Fruit fly (Drosophila melanogaster) whole organism, prepupa: Measurements from ENCODE around the gene Rhau.

ENCODE experiments used
- Blimp-1 ChIP-seq: fragments of 200-800 bp; sonication (Bioruptor generic); optimal IDR thresholded peaks from 3 replicates; lab custom pipeline; 2017; ENCODE audit warnings: missing biosample characterization, missing genetic modification characterization, mild to moderate bottlenecking, moderate library complexity, missing genetic modification reagents
- CG10669 ChIP-seq: fragments of 200-800 bp; sonication (Bioruptor generic); optimal IDR thresholded peaks from 3 replicates; lab custom pipeline; 2018; ENCODE audit warnings: missing biosample characterization, mild to moderate bottlenecking, missing genetic modification characterization, moderate library complexity
- CG11294 ChIP-seq: fragments of 200-800 bp; sonication (Bioruptor generic); IDR thresholded peaks from 2 replicates; pipeline ENCODE4 v1.3.6; 2022; ENCODE audit warnings: missing biosample characterization, missing genetic modification characterization
- CG11762 ChIP-seq: fragments of 200-800 bp; sonication (Bioruptor generic); optimal IDR thresholded peaks from 3 replicates; lab custom pipeline; 2016; ENCODE audit warnings: missing biosample characterization, missing genetic modification characterization; ENCODE audit not compliant: insufficient read depth
- CG15336 ChIP-seq: fragments of 200-800 bp; sonication (Bioruptor generic); IDR thresholded peaks from 2 replicates; pipeline ENCODE4 v1.3.6; 2022; ENCODE audit warnings: missing biosample characterization, missing genetic modification characterization
- CG1621 ChIP-seq: fragments of 200-800 bp; sonication (Bioruptor generic); optimal IDR thresholded peaks from 3 replicates; lab custom pipeline; 2018; ENCODE audit warnings: missing biosample characterization, mild to moderate bottlenecking, missing genetic modification characterization
- CG16779 ChIP-seq: fragments of 200-800 bp; sonication (Bioruptor generic); optimal IDR thresholded peaks from 3 replicates; lab custom pipeline; 2017; ENCODE audit warnings: missing biosample characterization, mild to moderate bottlenecking, missing genetic modification characterization
- CG3032 ChIP-seq: fragments of 200-800 bp; optimal IDR thresholded peaks from 2 replicates; lab custom pipeline; 2019; ENCODE audit warnings: missing biosample characterization, mild to moderate bottlenecking, missing genetic modification characterization, moderate library complexity
- CG31627 ChIP-seq: fragments of 200-800 bp; sonication (Bioruptor generic); optimal IDR thresholded peaks from 3 replicates; lab custom pipeline; 2016; ENCODE audit warnings: missing biosample characterization, missing genetic modification characterization
- CG34406 ChIP-seq: fragments of 200-800 bp; sonication (Bioruptor generic); optimal IDR thresholded peaks from 3 replicates; lab custom pipeline; 2016; ENCODE audit warnings: missing biosample characterization, missing genetic modification characterization
- CG3919 ChIP-seq: fragments of 200-800 bp; sonication (Bioruptor generic); optimal IDR thresholded peaks from 3 replicates; lab custom pipeline; 2016; ENCODE audit warnings: missing biosample characterization, missing genetic modification characterization
- CG4318 ChIP-seq: fragments of 200-800 bp; sonication (Bioruptor generic); optimal IDR thresholded peaks from 3 replicates; lab custom pipeline; 2017; ENCODE audit warnings: missing biosample characterization, mild to moderate bottlenecking, missing genetic modification characterization
- CG6163 ChIP-seq: fragments of 200-800 bp; sonication (Bioruptor generic); IDR thresholded peaks from 3 replicates; pipeline ENCODE4 v1.3.6; 2022; ENCODE audit warnings: missing biosample characterization, missing genetic modification characterization
- CG6808 ChIP-seq: fragments of 200-800 bp; sonication (Bioruptor generic); optimal IDR thresholded peaks from 3 replicates; lab custom pipeline; 2017; ENCODE audit warnings: missing biosample characterization, missing genetic modification characterization, mild to moderate bottlenecking, moderate library complexity, missing genetic modification reagents
- CG6854 ChIP-seq: fragments of 200-800 bp; sonication (Bioruptor generic); optimal IDR thresholded peaks from 2 replicates; lab custom pipeline; 2017; ENCODE audit warnings: missing biosample characterization, mild to moderate bottlenecking, missing genetic modification characterization
- CG7368 ChIP-seq: fragments of 200-800 bp; sonication (Bioruptor generic); optimal IDR thresholded peaks from 3 replicates; lab custom pipeline; 2016; ENCODE audit warnings: missing biosample characterization, missing genetic modification characterization
- CG8119 ChIP-seq: fragments of 200-800 bp; sonication (Bioruptor generic); IDR thresholded peaks from 3 replicates; pipeline ENCODE4 v1.3.6; 2022; ENCODE audit warnings: missing biosample characterization, missing genetic modification characterization
- CG8319 ChIP-seq: fragments of 200-800 bp; sonication (Bioruptor generic); optimal IDR thresholded peaks from 3 replicates; lab custom pipeline; 2016; ENCODE audit warnings: missing biosample characterization, missing genetic modification characterization
- CG8632 ChIP-seq: fragments of 200-800 bp; sonication (Bioruptor generic); optimal IDR thresholded peaks from 3 replicates; lab custom pipeline; 2016; ENCODE audit warnings: missing biosample characterization, missing genetic modification characterization
- CG9139 ChIP-seq: fragments of 200-800 bp; sonication (Bioruptor generic); optimal IDR thresholded peaks from 3 replicates; lab custom pipeline; 2017; ENCODE audit warnings: missing biosample characterization, mild to moderate bottlenecking, missing genetic modification characterization
- Eip75B ChIP-seq: fragments of 200-800 bp; sonication (Bioruptor generic); optimal IDR thresholded peaks from 3 replicates; lab custom pipeline; 2016; ENCODE audit warnings: missing biosample characterization, missing genetic modification characterization
- Eip93F ChIP-seq: fragments of 200-800 bp; sonication (Bioruptor generic); optimal IDR thresholded peaks from 2 replicates; lab custom pipeline; 2016; ENCODE audit warnings: missing biosample characterization, mild to moderate bottlenecking, missing genetic modification characterization
- Ets96B ChIP-seq: fragments of 200-800 bp; optimal IDR thresholded peaks from 2 replicates; lab custom pipeline; 2019; ENCODE audit warnings: missing biosample characterization, mild to moderate bottlenecking, missing genetic modification characterization, moderate library complexity
- Hr39 ChIP-seq: fragments of 200-800 bp; sonication (Bioruptor generic); optimal IDR thresholded peaks from 2 replicates; lab custom pipeline; 2016; ENCODE audit warnings: missing biosample characterization, missing genetic modification characterization
- Hr4 ChIP-seq: fragments of 200-800 bp; sonication (Bioruptor generic); optimal IDR thresholded peaks from 3 replicates; lab custom pipeline; 2016; ENCODE audit warnings: missing biosample characterization, missing genetic modification characterization
- Lpt ChIP-seq: fragments of 200-800 bp; sonication (Bioruptor generic); optimal IDR thresholded peaks from 3 replicates; lab custom pipeline; 2016; ENCODE audit warnings: missing biosample characterization, missing genetic modification characterization
- OdsH ChIP-seq: fragments of 200-800 bp; sonication (Bioruptor generic); optimal IDR thresholded peaks from 3 replicates; lab custom pipeline; 2016; ENCODE audit warnings: missing biosample characterization, missing genetic modification characterization
- Smox ChIP-seq: fragments of 200-800 bp; sonication (Bioruptor generic); optimal IDR thresholded peaks from 3 replicates; lab custom pipeline; 2016; ENCODE audit warnings: missing biosample characterization, missing genetic modification characterization
- Sox15 ChIP-seq: fragments of 200-800 bp; sonication (Bioruptor generic); optimal IDR thresholded peaks from 3 replicates; lab custom pipeline; 2016; ENCODE audit warnings: missing biosample characterization, missing genetic modification characterization
- cyc ChIP-seq: fragments of 200-800 bp; sonication (Bioruptor generic); optimal IDR thresholded peaks from 3 replicates; lab custom pipeline; 2016; ENCODE audit warnings: missing biosample characterization, missing genetic modification characterization
- dsx ChIP-seq: fragments of 200-800 bp; optimal IDR thresholded peaks from 3 replicates; lab custom pipeline; 2019; ENCODE audit warnings: missing biosample characterization, mild to moderate bottlenecking, missing genetic modification characterization, moderate library complexity; ENCODE audit not compliant: poor library complexity, severe bottlenecking
- eg ChIP-seq: fragments of 200-800 bp; sonication (Bioruptor generic); IDR thresholded peaks from 3 replicates; pipeline ENCODE4 v1.3.6; 2022; ENCODE audit warnings: missing biosample characterization, missing genetic modification characterization
- fd59A ChIP-seq: fragments of 200-800 bp; sonication (Bioruptor generic); optimal IDR thresholded peaks from 2 replicates; lab custom pipeline; 2017; ENCODE audit warnings: missing biosample characterization, mild to moderate bottlenecking, missing genetic modification characterization, missing genetic modification reagents
- lz ChIP-seq: fragments of 200-800 bp; sonication (Bioruptor generic); optimal IDR thresholded peaks from 3 replicates; lab custom pipeline; 2016; ENCODE audit warnings: missing biosample characterization, missing genetic modification characterization
- net ChIP-seq: fragments of 200-800 bp; sonication (Bioruptor generic); optimal IDR thresholded peaks from 3 replicates; lab custom pipeline; 2016; ENCODE audit warnings: missing biosample characterization, missing genetic modification characterization
- pdm3 ChIP-seq: fragments of 200-800 bp; sonication (Bioruptor generic); optimal IDR thresholded peaks from 3 replicates; lab custom pipeline; 2016; ENCODE audit warnings: missing biosample characterization, missing genetic modification characterization
- spab ChIP-seq: fragments of 200-800 bp; sonication (Bioruptor generic); optimal IDR thresholded peaks from 2 replicates; lab custom pipeline; 2017; ENCODE audit warnings: missing biosample characterization, mild to moderate bottlenecking, missing genetic modification characterization, missing genetic modification reagents
- ss ChIP-seq, 2 experiments: fragments of 200-800 bp; sonication (Bioruptor generic); optimal IDR thresholded peaks; 2 replicates in 1 of 2; 3 replicates in 1 of 2; lab custom pipeline; 2017 to 2018; ENCODE audit warnings: mild to moderate bottlenecking in 2 of 2, missing biosample characterization in 2 of 2, missing genetic modification characterization in 2 of 2, moderate library complexity in 1 of 2
- svp ChIP-seq: fragments of 200-800 bp; sonication (Bioruptor generic); peaks from one replicate; lab custom pipeline; 2016; ENCODE audit warnings: missing biosample characterization, missing genetic modification characterization
- topi ChIP-seq: fragments of 200-800 bp; sonication (Bioruptor generic); optimal IDR thresholded peaks from 3 replicates; lab custom pipeline; 2016; ENCODE audit warnings: missing biosample characterization, missing genetic modification characterization
- vri ChIP-seq: fragments of 200-800 bp; sonication (Bioruptor generic); optimal IDR thresholded peaks from 3 replicates; lab custom pipeline; 2016; ENCODE audit warnings: missing biosample characterization, mild to moderate bottlenecking, missing genetic modification characterization

Rhau gene

dm6 chr2L:20787271-20787791 is 29.5 kb upstream of the Rhau start, which contains the start of gene Pomp (continued):
- TF ChIP-seq Eip75B (GFP tag; lab: Kevin White, UChicago) (peak; percentile 94), cyc (GFP tag; lab: Kevin White, UChicago) (peak; percentile 71), CG9139 (GFP tag; lab: Kevin White, UChicago) (no peak), fd59A (GFP tag; lab: Kevin White, UChicago) (peak; percentile 3), Eip93F (GFP tag; lab: Kevin White, UChicago) (peak; percentile 53), CG6808 (GFP tag; lab: Kevin White, UChicago) (no peak), Lpt (GFP tag; lab: Kevin White, UChicago) (peak; percentile 59), CG7368 (peak; percentile 74), CG4318 (GFP tag; lab: Kevin White, UChicago) (peak; percentile 49), CG8319 (GFP tag; lab: Kevin White, UChicago) (peak; percentile 66), Smox (GFP tag; lab: Kevin White, UChicago) (peak; percentile 75), CG8119 (GFP tag; lab: Robert Waterston, UW) (peak; percentile 73; the same call in 2 of the 3 replicates), CG3032 (peak; percentile 68), Hr4 (peak; percentile 75), ss (GFP tag; optimal IDR thresholded peaks at IDR 0.05; lab: Kevin White, UChicago) (peak in 1 of 2 experiments; percentile 13), spab (GFP tag; lab: Kevin White, UChicago) (peak; percentile 36), CG31627 (GFP tag; lab: Kevin White, UChicago) (peak; percentile 70), CG11294 (peak; percentile 51; the same call in 1 of the 2 replicates), dsx (GFP tag; lab: Kevin White, UChicago) (no peak), OdsH (peak; percentile 80), Blimp-1 (GFP tag; lab: Kevin White, UChicago) (peak; percentile 42), Hr39 (GFP tag; lab: Kevin White, UChicago) (peak; percentile 64), Sox15 (peak; percentile 39), CG16779 (tag; lab: Kevin White, UChicago) (no peak), CG3919 (GFP tag; lab: Kevin White, UChicago) (peak; percentile 84), CG6854 (GFP tag; lab: Kevin White, UChicago) (no peak), CG11762 (GFP tag; lab: Kevin White, UChicago) (peak; percentile 51), svp (GFP tag; lab: Kevin White, UChicago) (peak; percentile 84), net (GFP tag; lab: Kevin White, UChicago) (peak; percentile 75), CG8632 (GFP tag; lab: Kevin White, UChicago) (peak; percentile 64), eg (GFP tag; lab: Robert Waterston, UW) (peak; percentile 87), CG15336 (GFP tag; lab: Robert Waterston, UW) (peak; percentile 80), CG10669 (GFP tag; lab: Kevin White, UChicago) (peak; percentile 62), Ets96B (tag; lab: Kevin White, UChicago) (peak; percentile 56), CG1621 (tag; lab: Kevin White, UChicago) (peak; percentile 16), pdm3 (GFP tag; lab: Kevin White, UChicago) (peak; percentile 71), CG6163 (GFP tag; lab: Robert Waterston, UW) (peak; percentile 70)

dm6 chr2L:20785333-20785732 is 27.5 kb upstream of the Rhau start:
- no peak for TF ChIP-seq net (GFP tag; lab: Kevin White, UChicago)
- TF ChIP-seq CG8119 (GFP tag; lab: Robert Waterston, UW), result no peak
- no peak for TF ChIP-seq Eip75B (GFP tag; lab: Kevin White, UChicago)
- TF ChIP-seq OdsH, result no peak

- TF ChIP-seq CG34406 (GFP tag; lab: Kevin White, UChicago), result no peak
- TF ChIP-seq lz (GFP tag; lab: Kevin White, UChicago), result no peak
- TF ChIP-seq fd59A (GFP tag; lab: Kevin White, UChicago), result no peak
- no peak for TF ChIP-seq Hr4
- TF ChIP-seq Hr39 (GFP tag; lab: Kevin White, UChicago), result no peak
- no peak for TF ChIP-seq vri (GFP tag; lab: Kevin White, UChicago)
- TF ChIP-seq cyc (GFP tag; lab: Kevin White, UChicago), result no peak
- TF ChIP-seq CG8319 (GFP tag; lab: Kevin White, UChicago), result no peak
- no peak for TF ChIP-seq topi (GFP tag; lab: Kevin White, UChicago)
Observed at dm6 chr2L:20783908-20784307, 26.1 kb upstream of the Rhau start.
